Worm (Caenorhabditis elegans) whole organism, early embryonic: ENCODE measurements around the gene srg-4.

ENCODE experiments used
- B0310.2 ChIP-seq: sonication (generic microtip); optimal IDR thresholded peaks from 2 replicates; lab custom pipeline; 2016; ENCODE audit warnings: mild to moderate bottlenecking, missing genetic modification characterization, missing compliant biosample characterization
- F13C5.2 ChIP-seq: sonication (generic microtip); optimal IDR thresholded peaks from 2 replicates; lab custom pipeline; 2017; ENCODE audit warnings: mild to moderate bottlenecking, missing genetic modification characterization, inconsistent platforms, missing compliant biosample characterization
- aly-1 ChIP-seq: sonication (generic microtip); optimal IDR thresholded peaks from 2 replicates; lab custom pipeline; 2016; ENCODE audit warnings: missing genetic modification characterization, missing compliant biosample characterization
- ama-1 ChIP-seq: fragments of 150-350 bp; optimal IDR thresholded peaks from 2 replicates; lab custom pipeline; 2014
- ceh-13 ChIP-seq: fragments of 200-800 bp; sonication (Bioruptor generic); optimal IDR thresholded peaks from 2 replicates; lab custom pipeline; 2018; ENCODE audit warnings: mild to moderate bottlenecking, missing genetic modification characterization, missing compliant biosample characterization
- ceh-36 ChIP-seq: sonication (generic microtip); optimal IDR thresholded peaks from 2 replicates; lab custom pipeline; 2016; ENCODE audit warnings: missing genetic modification characterization, inconsistent platforms, missing compliant biosample characterization
- ets-7 ChIP-seq: sonication (generic microtip); optimal IDR thresholded peaks from 2 replicates; lab custom pipeline; 2016; ENCODE audit warnings: missing genotype, missing genetic modification characterization, missing compliant biosample characterization
- flt-1 ChIP-seq: fragments of 200-800 bp; sonication (Bioruptor generic); IDR thresholded peaks from 2 replicates; pipeline ENCODE4 v1.3.6; 2022; ENCODE audit warnings: missing genetic modification characterization, missing compliant biosample characterization
- hmbx-1 ChIP-seq: sonication (generic microtip); optimal IDR thresholded peaks from 2 replicates; lab custom pipeline; 2016; ENCODE audit warnings: mild to moderate bottlenecking, missing genetic modification characterization, missing compliant biosample characterization
- hmg-4 ChIP-seq: fragments of 200-800 bp; sonication (Bioruptor generic); optimal IDR thresholded peaks from 2 replicates; lab custom pipeline; 2018; ENCODE audit warnings: mild to moderate bottlenecking, missing genetic modification characterization, missing compliant biosample characterization
- hnd-1 ChIP-seq: sonication (generic microtip); optimal IDR thresholded peaks from 2 replicates; lab custom pipeline; 2016; ENCODE audit warnings: missing genetic modification characterization, missing compliant biosample characterization
- pes-1 ChIP-seq: fragments of 200-800 bp; sonication (Bioruptor generic); IDR thresholded peaks from 2 replicates; pipeline ENCODE4 v1.3.6; 2022; ENCODE audit warnings: missing genetic modification reagents, missing genetic modification characterization, missing compliant biosample characterization
- scrt-1 ChIP-seq: fragments of 200-800 bp; sonication (Bioruptor generic); IDR thresholded peaks from 2 replicates; pipeline ENCODE4 v1.3.6; 2022; ENCODE audit warnings: missing genetic modification characterization, missing compliant biosample characterization
- sea-1 ChIP-seq: fragments of 200-800 bp; sonication (Bioruptor generic); conservative IDR thresholded peaks from 2 replicates; pipeline ENCODE4 v1.3.6; 2022; ENCODE audit warnings: missing genetic modification characterization, missing compliant biosample characterization
- tbx-11 ChIP-seq: fragments of 200-800 bp; sonication (Bioruptor generic); IDR thresholded peaks from 2 replicates; pipeline ENCODE4 v1.3.6; 2022; ENCODE audit warnings: missing genetic modification characterization, missing compliant biosample characterization
- tbx-37 ChIP-seq: fragments of 200-800 bp; sonication (Bioruptor generic); conservative IDR thresholded peaks from 2 replicates; pipeline ENCODE4 v1.3.6; 2022; ENCODE audit warnings: missing genetic modification reagents, missing genetic modification characterization, missing compliant biosample characterization
- tra-4 ChIP-seq: sonication (generic microtip); optimal IDR thresholded peaks from 2 replicates; lab custom pipeline; 2017; ENCODE audit warnings: missing genetic modification characterization, missing compliant biosample characterization

The srg-4 gene

DNA sequence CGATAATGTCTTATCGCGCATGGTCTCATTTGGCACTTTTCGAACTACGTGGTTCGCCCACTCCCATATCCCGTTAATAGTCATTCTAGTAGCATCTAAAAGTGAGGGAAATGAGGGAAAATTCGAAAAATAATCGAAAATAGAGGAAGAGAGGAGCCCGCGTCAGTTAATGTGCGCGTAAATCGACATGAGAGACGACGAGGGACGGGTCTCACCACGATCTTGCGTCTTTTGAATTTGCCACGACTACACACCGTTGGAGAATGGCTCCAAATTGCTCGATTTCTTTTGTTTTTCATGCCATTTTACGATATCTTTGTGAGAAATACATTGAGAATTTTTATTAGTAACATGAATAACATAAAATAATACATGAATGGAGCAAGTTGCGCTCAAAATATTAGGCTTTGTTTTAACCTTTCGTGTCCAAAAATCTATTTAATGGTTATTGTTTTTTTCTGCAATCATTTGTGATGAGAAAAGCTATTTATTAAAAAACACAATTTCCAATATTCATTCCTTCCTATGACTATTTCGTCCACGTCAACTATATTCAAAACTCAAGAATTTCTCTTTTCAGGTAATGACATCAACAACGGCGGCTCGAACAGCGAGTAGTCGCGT, 13.7 kb downstream of the srg-4 start, which contains the start of the genes gen-1 and stt-3:
TSS of gene gen-1 (minus strand) at position 95 of the 624 bp plus-strand sequence.
TSS of gene stt-3 (plus strand) at position 574 of the 624 bp plus-strand sequence.
- TF ChIP-seq hmg-4 (GFP tag; lab: Kevin White, UChicago) = no peak
- no peak; the same call in 1 of the 2 replicates for TF ChIP-seq flt-1 (GFP tag; lab: Robert Waterston, UW)
- no peak for TF ChIP-seq sea-1 (GFP tag; lab: Robert Waterston, UW)
- TF ChIP-seq ceh-13 (GFP tag; lab: Kevin White, UChicago) = no peak
- no peak for TF ChIP-seq ceh-36
- no peak for TF ChIP-seq tbx-37 (GFP tag; lab: Robert Waterston, UW)
- no peak for TF ChIP-seq hnd-1 (tag; lab: Kevin White, UChicago)
- TF ChIP-seq ets-7 (tag; lab: Kevin White, UChicago) = no peak
- TF ChIP-seq aly-1 (tag; lab: Kevin White, UChicago) = no peak
- no peak for TF ChIP-seq tbx-11 (GFP tag; lab: Robert Waterston, UW)
- no peak for TF ChIP-seq hmbx-1 (tag; lab: Kevin White, UChicago)
- TF ChIP-seq scrt-1 (GFP tag; lab: Robert Waterston, UW) = no peak
- no peak for TF ChIP-seq B0310.2 (tag; lab: Kevin White, UChicago)
- TF ChIP-seq F13C5.2 (tag; lab: Kevin White, UChicago) = no peak
- no peak for TF ChIP-seq ama-1 (lab: Kevin White, UChicago)
- no peak for TF ChIP-seq tra-4 (tag; lab: Kevin White, UChicago)
- TF ChIP-seq pes-1 (GFP tag; lab: Robert Waterston, UW) = no peak

ce11 chrIII:6245728-6246127, 16.2 kb downstream of the srg-4 start, which contains the start of gene bcas-2:
bcas-2 (minus strand) TSS chrIII:6245828.
- TF ChIP-seq ceh-36 (no peak), hmg-4 (GFP tag; lab: Kevin White, UChicago) (no peak), scrt-1 (GFP tag; lab: Robert Waterston, UW) (no peak), F13C5.2 (tag; lab: Kevin White, UChicago) (no peak), ets-7 (tag; lab: Kevin White, UChicago) (no peak), hnd-1 (tag; lab: Kevin White, UChicago) (no peak), ama-1 (lab: Kevin White, UChicago) (no peak), tbx-37 (GFP tag; lab: Robert Waterston, UW) (no peak), hmbx-1 (tag; lab: Kevin White, UChicago) (no peak), aly-1 (tag; lab: Kevin White, UChicago) (no peak), B0310.2 (tag; lab: Kevin White, UChicago) (no peak)

- no peak for TF ChIP-seq hmbx-1 (tag; lab: Kevin White, UChicago)
- no peak for TF ChIP-seq hmg-4 (GFP tag; lab: Kevin White, UChicago)
- no peak for TF ChIP-seq sea-1 (GFP tag; lab: Robert Waterston, UW)
- no peak for TF ChIP-seq flt-1 (GFP tag; lab: Robert Waterston, UW)
- no peak for TF ChIP-seq scrt-1 (GFP tag; lab: Robert Waterston, UW)
- TF ChIP-seq tbx-11 (GFP tag; lab: Robert Waterston, UW) = no peak
- TF ChIP-seq hnd-1 (tag; lab: Kevin White, UChicago) = no peak
- TF ChIP-seq tbx-37 (GFP tag; lab: Robert Waterston, UW) = no peak
- no peak for TF ChIP-seq pes-1 (GFP tag; lab: Robert Waterston, UW)
- TF ChIP-seq ceh-36 = no peak
- no peak for TF ChIP-seq F13C5.2 (tag; lab: Kevin White, UChicago)
- TF ChIP-seq ama-1 (lab: Kevin White, UChicago) = no peak
- no peak for TF ChIP-seq B0310.2 (tag; lab: Kevin White, UChicago)
Observed at ce11 chrIII:6240528-6240927, 21.4 kb downstream of the srg-4 start, which contains the start of gene T12A2.3. T12A2.3 (plus strand) TSS chrIII:6240828.

- TF ChIP-seq sea-1 (GFP tag; lab: Robert Waterston, UW) (no peak), aly-1 (tag; lab: Kevin White, UChicago) (no peak), tbx-11 (GFP tag; lab: Robert Waterston, UW) (no peak), pes-1 (GFP tag; lab: Robert Waterston, UW) (no peak), scrt-1 (GFP tag; lab: Robert Waterston, UW) (no peak), hmg-4 (GFP tag; lab: Kevin White, UChicago) (no peak), hnd-1 (tag; lab: Kevin White, UChicago) (no peak), ceh-36 (no peak), ama-1 (lab: Kevin White, UChicago) (no peak)
Observed at ce11 chrIII:6236649-6237048, 25.2 kb downstream of the srg-4 start, which contains the start of gene T12A2.21. T12A2.21 (minus strand) TSS chrIII:6236749.

DNA sequence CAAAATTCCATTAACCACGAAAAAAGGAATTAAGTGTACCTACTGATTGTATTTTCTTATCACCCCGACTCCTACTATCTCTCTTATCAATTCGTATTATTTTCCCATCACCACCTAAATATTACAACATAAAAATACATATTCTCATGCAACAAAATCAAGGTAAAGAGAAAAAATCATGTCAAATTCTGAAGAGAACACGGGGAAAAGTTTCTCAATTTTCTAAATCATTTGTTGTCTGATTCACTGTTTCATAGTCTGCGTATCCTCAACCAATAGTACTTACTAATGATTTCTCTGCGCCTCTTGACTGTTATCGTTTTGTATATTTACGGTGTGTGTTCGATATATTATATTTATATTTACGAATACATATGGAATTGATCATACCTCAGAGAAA, 30.0 kb downstream of the srg-4 start:
- TF ChIP-seq hmbx-1 (tag; lab: Kevin White, UChicago) = no peak
- TF ChIP-seq tbx-37 (GFP tag; lab: Robert Waterston, UW) = no peak
- TF ChIP-seq ceh-36 = no peak
- no peak for TF ChIP-seq ama-1 (lab: Kevin White, UChicago)
- TF ChIP-seq sea-1 (GFP tag; lab: Robert Waterston, UW) = no peak
- TF ChIP-seq ets-7 (tag; lab: Kevin White, UChicago) = no peak

DNA sequence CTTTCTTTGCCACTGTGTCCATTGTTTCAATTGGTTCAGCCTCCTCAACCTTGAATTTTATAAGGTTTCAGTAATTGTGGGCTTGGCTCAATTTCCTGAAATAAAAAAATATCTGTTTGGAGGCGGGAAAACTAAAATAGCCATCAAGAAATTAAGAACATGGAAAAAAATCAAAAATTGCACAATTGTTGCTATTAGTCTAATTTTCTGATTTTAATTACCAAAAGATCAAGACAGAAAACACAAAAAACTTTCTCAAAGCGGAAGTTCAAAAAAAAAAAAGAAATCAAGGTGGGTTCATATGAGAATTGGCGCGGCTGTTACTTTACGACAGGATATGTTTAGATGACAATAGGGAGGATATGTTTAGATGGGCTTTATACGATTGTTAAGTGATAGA, 31.0 kb downstream of the srg-4 start, which contains the start of gene esyt-2:
TSS of gene esyt-2 (minus strand) at position 101 of the 400 bp plus-strand sequence.
- TF ChIP-seq aly-1 (tag; lab: Kevin White, UChicago) (no peak), tbx-11 (GFP tag; lab: Robert Waterston, UW) (no peak), hnd-1 (tag; lab: Kevin White, UChicago) (no peak), ceh-36 (no peak), scrt-1 (GFP tag; lab: Robert Waterston, UW) (no peak), hmg-4 (GFP tag; lab: Kevin White, UChicago) (no peak), ceh-13 (GFP tag; lab: Kevin White, UChicago) (no peak), ama-1 (lab: Kevin White, UChicago) (no peak), tra-4 (tag; lab: Kevin White, UChicago) (no peak), ets-7 (tag; lab: Kevin White, UChicago) (no peak), flt-1 (GFP tag; lab: Robert Waterston, UW) (no peak), sea-1 (GFP tag; lab: Robert Waterston, UW) (no peak), pes-1 (GFP tag; lab: Robert Waterston, UW) (no peak), F13C5.2 (tag; lab: Kevin White, UChicago) (no peak), B0310.2 (tag; lab: Kevin White, UChicago) (no peak), tbx-37 (GFP tag; lab: Robert Waterston, UW) (no peak)
